Worm (Caenorhabditis elegans) whole organism, L4/young adult: ENCODE measurements around the gene R10D12.6.

ENCODE experiments used
- W03F9.2 ChIP-seq: fragments of 150-350 bp; optimal IDR thresholded peaks from 2 replicates; lab custom pipeline; 2014; ENCODE audit warnings: missing biosample characterization, missing genetic modification characterization
- dao-5 ChIP-seq: sonication (generic microtip); optimal IDR thresholded peaks from 2 replicates; lab custom pipeline; 2016; ENCODE audit warnings: missing genotype, missing genetic modification characterization, moderate library complexity, missing compliant biosample characterization
- him-1 ChIP-seq: sonication (generic microtip); optimal IDR thresholded peaks from 2 replicates; lab custom pipeline; 2016; ENCODE audit warnings: missing genotype, missing genetic modification reagents, missing genetic modification characterization, missing compliant biosample characterization

- TF ChIP-seq dao-5 (tag; lab: Kevin White, UChicago): no peak
- TF ChIP-seq W03F9.2 (tag; lab: Kevin White, UChicago): peak; percentile 78
- no peak for TF ChIP-seq him-1 (tag; lab: Kevin White, UChicago)
Observed at ce11 chrV:13961927-13962419, 12.9 kb downstream of the R10D12.6 start, which contains the start of the genes algn-13 and R10D12.13.
